Worm (Caenorhabditis elegans) whole organism, midembryonic: Measurements from ENCODE around the gene K10D11.4.

Source experiments
- T22C8.4 ChIP-seq: fragments of 200-800 bp; sonication (Bioruptor generic); IDR thresholded peaks from 2 replicates; pipeline ENCODE4 v1.3.6; 2022; ENCODE audit warnings: missing genetic modification characterization, missing compliant biosample characterization
- cog-1 ChIP-seq: sonication (generic microtip); optimal IDR thresholded peaks from 2 replicates; lab custom pipeline; 2016; ENCODE audit warnings: missing genetic modification characterization, missing compliant biosample characterization
- flt-1 ChIP-seq: fragments of 200-800 bp; sonication (Bioruptor generic); IDR thresholded peaks from 2 replicates; pipeline ENCODE4 v1.3.6; 2022; ENCODE audit warnings: missing genetic modification characterization, missing compliant biosample characterization
- klf-2 ChIP-seq: fragments of 200-800 bp; sonication (Bioruptor generic); conservative IDR thresholded peaks from 2 replicates; pipeline ENCODE4 v1.3.6; 2022; ENCODE audit warnings: missing genetic modification reagents, missing genetic modification characterization, missing compliant biosample characterization
- med-1 ChIP-seq: sonication (generic microtip); optimal IDR thresholded peaks from 2 replicates; lab custom pipeline; 2017; ENCODE audit warnings: missing genetic modification characterization, mild to moderate bottlenecking, missing compliant biosample characterization, antibody characterized with exemption, missing genetic modification reagents; ENCODE audit not compliant: insufficient read depth
- ref-1 ChIP-seq: fragments of 200-800 bp; sonication (Bioruptor generic); conservative IDR thresholded peaks from 2 replicates; pipeline ENCODE4 v1.3.6; 2022; ENCODE audit warnings: missing genetic modification reagents, missing genetic modification characterization, missing compliant biosample characterization
- tab-1 ChIP-seq: fragments of 200-800 bp; sonication (Bioruptor generic); IDR thresholded peaks from 2 replicates; pipeline ENCODE4 v1.3.6; 2022; ENCODE audit warnings: missing genetic modification characterization, missing compliant biosample characterization
- ztf-23 ChIP-seq: fragments of 200-800 bp; sonication (Bioruptor generic); IDR thresholded peaks from 2 replicates; pipeline ENCODE4 v1.3.6; 2022; ENCODE audit warnings: missing genetic modification reagents, missing genetic modification characterization, missing compliant biosample characterization
- ztf-29 ChIP-seq: fragments of 200-800 bp; sonication (Bioruptor generic); IDR thresholded peaks from 2 replicates; pipeline ENCODE4 v1.3.6; 2022; ENCODE audit warnings: missing genetic modification reagents, missing genetic modification characterization, missing compliant biosample characterization

The K10D11.4 gene

ce11 chrIV:12989355-12989754 lies 4.9 kb downstream of the K10D11.4 start, which contains the start of gene K10D11.6:
Gene K10D11.6 (minus strand): TSS chrIV:12989455.
- no peak for TF ChIP-seq klf-2 (GFP tag; lab: Robert Waterston, UW)
- TF ChIP-seq ztf-23 = no peak
- no peak for TF ChIP-seq cog-1 (tag; lab: Kevin White, UChicago)
- no peak for TF ChIP-seq ref-1 (GFP tag; lab: Robert Waterston, UW)
- no peak for TF ChIP-seq flt-1 (GFP tag; lab: Robert Waterston, UW)

ce11 chrIV:12985961-12986360 lies 8.3 kb downstream of the K10D11.4 start, which contains the start of gene K10D11.3:
Gene K10D11.3 (minus strand): TSS chrIV:12986134.
- no peak for TF ChIP-seq ztf-29 (GFP tag; lab: Robert Waterston, UW)
- no peak for TF ChIP-seq cog-1 (tag; lab: Kevin White, UChicago)
- TF ChIP-seq klf-2 (GFP tag; lab: Robert Waterston, UW) = no peak
- no peak for TF ChIP-seq ztf-23
- no peak for TF ChIP-seq med-1
- TF ChIP-seq tab-1 = no peak
- no peak for TF ChIP-seq flt-1 (GFP tag; lab: Robert Waterston, UW)
- no peak for TF ChIP-seq T22C8.4
- no peak for TF ChIP-seq ref-1 (GFP tag; lab: Robert Waterston, UW)

DNA sequence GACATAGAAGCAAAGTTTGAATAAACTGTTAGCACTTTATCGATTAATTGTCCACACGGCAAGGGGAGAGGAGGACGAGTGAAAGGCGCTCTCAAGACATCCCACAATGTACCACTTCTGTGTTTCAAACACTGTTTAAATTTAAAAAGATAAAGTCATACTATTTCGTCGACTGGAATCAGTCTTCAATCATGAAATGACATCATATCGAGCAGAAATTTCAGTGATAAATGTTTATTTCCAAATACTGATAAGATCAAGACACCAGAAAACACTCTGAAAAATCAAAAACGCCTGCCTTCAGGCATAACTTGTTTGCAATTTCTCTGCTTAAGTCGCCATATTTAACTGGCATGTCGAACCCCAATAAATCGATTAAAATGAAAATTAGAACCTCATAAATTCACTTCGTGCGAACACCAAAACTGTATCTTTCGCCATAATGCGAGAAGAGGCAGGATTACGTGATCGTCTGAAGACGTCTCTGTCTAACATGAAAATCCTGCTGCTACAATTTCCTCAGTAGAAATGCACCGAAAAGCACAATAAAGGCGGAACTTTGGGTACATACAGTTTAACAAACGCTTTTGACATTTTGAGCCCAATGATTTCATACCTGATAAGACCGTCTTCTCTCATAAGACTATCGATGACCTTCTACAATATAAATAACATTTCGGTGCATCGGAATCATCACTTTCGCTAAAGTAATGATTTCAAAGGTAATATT lies 15.8 kb downstream of the K10D11.4 start, which contains the start of gene K10D11.2:
TSS of gene K10D11.2 (plus strand) at position 680 of the 730 bp plus-strand sequence.
- TF ChIP-seq cog-1 (tag; lab: Kevin White, UChicago) = no peak
- no peak for TF ChIP-seq tab-1
- TF ChIP-seq ztf-23 = no peak
- TF ChIP-seq klf-2 (GFP tag; lab: Robert Waterston, UW) = no peak

ce11 chrIV:12977650-12978049 lies 16.6 kb downstream of the K10D11.4 start:
- TF ChIP-seq ztf-23 (no peak), ztf-29 (GFP tag; lab: Robert Waterston, UW) (no peak), tab-1 (no peak), ref-1 (GFP tag; lab: Robert Waterston, UW) (no peak), klf-2 (GFP tag; lab: Robert Waterston, UW) (no peak), T22C8.4 (no peak), flt-1 (GFP tag; lab: Robert Waterston, UW) (no peak), cog-1 (tag; lab: Kevin White, UChicago) (no peak), med-1 (no peak)

ce11 chrIV:12975981-12976380 lies 18.3 kb downstream of the K10D11.4 start, which contains the start of gene dod-17:
Gene dod-17 (plus strand): TSS chrIV:12976303.
- TF ChIP-seq cog-1 (tag; lab: Kevin White, UChicago) = no peak
- no peak for TF ChIP-seq T22C8.4
- TF ChIP-seq ztf-23 = no peak
- no peak for TF ChIP-seq klf-2 (GFP tag; lab: Robert Waterston, UW)
- TF ChIP-seq tab-1 = no peak
- TF ChIP-seq ref-1 (GFP tag; lab: Robert Waterston, UW) = no peak
- TF ChIP-seq ztf-29 (GFP tag; lab: Robert Waterston, UW) = no peak
- TF ChIP-seq flt-1 (GFP tag; lab: Robert Waterston, UW) = no peak
- TF ChIP-seq med-1 = no peak

DNA sequence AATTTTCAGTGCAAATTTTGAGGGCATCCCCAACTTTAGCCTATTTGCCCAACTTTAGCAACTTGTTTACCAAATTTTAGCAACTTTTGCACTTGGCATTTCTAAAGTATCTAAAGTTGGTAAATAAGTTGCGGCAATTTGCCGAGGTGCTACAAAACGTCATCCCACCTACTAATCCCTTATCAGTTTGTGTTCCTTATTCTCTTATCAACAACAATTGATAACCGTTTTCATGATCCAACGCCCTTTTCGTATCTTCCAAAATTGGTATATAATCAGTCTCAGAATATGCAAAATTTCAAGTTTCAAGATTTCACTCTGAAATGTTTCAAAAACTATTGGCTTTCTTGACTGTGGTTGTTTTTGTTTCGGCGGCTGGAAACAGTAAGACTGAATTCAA lies 20.9 kb downstream of the K10D11.4 start, which contains the start of gene F55G11.4:
TSS of gene F55G11.4 (plus strand) at position 289 of the 400 bp plus-strand sequence.
- no peak for TF ChIP-seq T22C8.4
- TF ChIP-seq tab-1 = no peak

DNA sequence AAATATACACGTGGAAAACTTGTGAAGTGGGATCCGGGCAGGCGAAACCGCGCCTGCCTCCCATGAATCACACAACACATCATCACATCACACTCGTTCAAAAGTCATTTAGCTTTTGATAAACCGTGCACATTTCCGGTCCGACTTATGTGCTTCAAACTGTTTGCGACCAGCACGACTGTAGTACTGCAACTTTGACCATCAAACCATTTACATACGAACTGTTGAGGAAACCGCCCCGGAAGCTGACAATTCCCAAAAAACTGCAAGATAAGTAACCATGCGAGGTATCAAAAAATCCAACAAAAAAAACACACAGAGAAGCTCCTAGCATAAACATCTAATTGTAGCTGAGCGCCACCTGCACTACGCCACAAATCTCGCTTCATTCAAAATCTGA lies 21.5 kb downstream of the K10D11.4 start:
- TF ChIP-seq flt-1 (GFP tag; lab: Robert Waterston, UW) (no peak), med-1 (no peak), ref-1 (GFP tag; lab: Robert Waterston, UW) (no peak), klf-2 (GFP tag; lab: Robert Waterston, UW) (no peak), cog-1 (tag; lab: Kevin White, UChicago) (no peak), ztf-23 (no peak), T22C8.4 (no peak), ztf-29 (GFP tag; lab: Robert Waterston, UW) (no peak), tab-1 (no peak)

DNA sequence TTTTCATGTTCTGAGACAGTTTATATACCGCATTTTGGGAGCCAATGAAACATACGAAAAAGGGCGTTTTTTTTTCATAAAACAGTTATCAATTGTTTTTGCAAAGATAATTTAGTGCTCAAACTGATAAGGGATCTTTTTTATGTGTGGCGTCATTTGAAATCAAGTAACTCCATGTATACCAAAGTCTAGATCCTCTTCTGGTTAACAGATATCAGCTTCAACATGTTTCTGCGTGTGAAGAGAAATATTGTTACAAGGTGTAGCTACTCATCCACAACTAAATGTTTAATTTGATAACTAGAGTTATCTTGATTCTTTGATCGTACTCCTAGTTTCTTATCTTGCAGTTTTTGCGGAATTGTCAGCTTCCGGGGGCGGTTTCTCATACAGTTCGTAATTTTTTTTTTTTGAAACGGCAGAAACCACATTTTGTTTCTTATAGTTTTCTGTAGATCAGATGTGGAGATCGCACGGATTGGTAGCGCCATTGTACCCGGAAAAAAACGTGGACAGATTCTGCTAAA lies 22.2 kb downstream of the K10D11.4 start:
- TF ChIP-seq ztf-29 (GFP tag; lab: Robert Waterston, UW) = no peak
- no peak for TF ChIP-seq cog-1 (tag; lab: Kevin White, UChicago)
- no peak for TF ChIP-seq med-1
- no peak for TF ChIP-seq ztf-23
- no peak for TF ChIP-seq klf-2 (GFP tag; lab: Robert Waterston, UW)
- no peak for TF ChIP-seq flt-1 (GFP tag; lab: Robert Waterston, UW)
- TF ChIP-seq T22C8.4 = no peak
- no peak for TF ChIP-seq ref-1 (GFP tag; lab: Robert Waterston, UW)
- no peak for TF ChIP-seq tab-1

DNA sequence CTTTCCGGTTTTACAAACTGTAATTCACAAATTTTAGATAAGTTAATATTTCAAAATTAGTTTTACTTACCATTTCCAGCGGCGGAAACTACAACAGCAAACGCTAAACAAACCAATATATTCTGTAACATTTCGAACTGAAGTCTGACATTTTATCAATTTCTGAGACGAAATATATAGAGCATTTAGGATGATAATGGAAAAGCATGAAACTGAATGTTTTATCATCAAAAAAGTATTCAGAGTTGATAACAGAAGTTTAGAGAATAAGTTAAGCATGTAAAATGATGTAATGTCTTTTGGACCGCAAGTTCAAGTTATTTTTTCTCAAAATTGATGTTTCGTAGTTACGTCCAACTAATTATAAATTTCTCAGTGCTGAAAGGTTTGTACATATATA lies 25.1 kb downstream of the K10D11.4 start, which contains the start of gene F55G11.2:
TSS of gene F55G11.2 (minus strand) at position 149 of the 400 bp plus-strand sequence.
- TF ChIP-seq ztf-23 (no peak), tab-1 (no peak), klf-2 (GFP tag; lab: Robert Waterston, UW) (no peak), ztf-29 (GFP tag; lab: Robert Waterston, UW) (no peak), T22C8.4 (no peak), cog-1 (tag; lab: Kevin White, UChicago) (no peak), flt-1 (GFP tag; lab: Robert Waterston, UW) (no peak), med-1 (no peak), ref-1 (GFP tag; lab: Robert Waterston, UW) (no peak)

ce11 chrIV:12967303-12967702 lies 27.0 kb downstream of the K10D11.4 start:
- TF ChIP-seq ztf-23 (no peak), flt-1 (GFP tag; lab: Robert Waterston, UW) (no peak), cog-1 (tag; lab: Kevin White, UChicago) (no peak), ztf-29 (GFP tag; lab: Robert Waterston, UW) (no peak), klf-2 (GFP tag; lab: Robert Waterston, UW) (no peak), ref-1 (GFP tag; lab: Robert Waterston, UW) (no peak), med-1 (no peak), tab-1 (no peak), T22C8.4 (no peak)
